Fruit fly (Drosophila melanogaster): Measurements from ENCODE around the gene Pif1A.
A peak's percentile ranks its signal among the peaks of the same experiment; 100 is the strongest.

- peak; percentile 42 for TF ChIP-seq Crg-1 (GFP tag; optimal IDR thresholded peaks at IDR 0.05)
- TF ChIP-seq CG5204 (GFP tag; optimal IDR thresholded peaks at IDR 0.05) = no peak
Measured at dm6 chr3R:8747134-8747870, 53.7 kb downstream of the Pif1A start, which contains the start of the genes CG9801 and Nasp.

Data from whole organism, adult.